Fruit fly (Drosophila melanogaster) whole organism, wandering third instar larva: ENCODE results near the gene sstn.

Experiments used
- Abd-B ChIP-seq: fragments of >200 bp; optimal IDR thresholded peaks from 2 replicates; lab custom pipeline; 2017; ENCODE audit warnings: missing biosample characterization, missing genetic modification characterization
- Dif ChIP-seq: fragments of 200-275, 200-300 bp; sonication (Bioruptor generic); optimal IDR thresholded peaks from 2 replicates; lab custom pipeline; 2018; ENCODE audit warnings: missing biosample characterization, missing genetic modification characterization; ENCODE audit not compliant: partially characterized antibody
- Hnf4 ChIP-seq: fragments of 200-800 bp; sonication (Bioruptor generic); optimal IDR thresholded peaks from 2 replicates; lab custom pipeline; 2016; ENCODE audit warnings: missing biosample characterization, mild to moderate bottlenecking, missing genetic modification characterization
- brk ChIP-seq: fragments of 200-800 bp; sonication (Bioruptor generic); optimal IDR thresholded peaks from 2 replicates; lab custom pipeline; 2016; ENCODE audit warnings: missing biosample characterization, mild to moderate bottlenecking, missing genetic modification characterization
- foxo ChIP-seq, 2 experiments: fragments of 200-800 bp; sonication (Bioruptor generic); optimal IDR thresholded peaks; 2 replicates in 1 of 2; 3 replicates in 1 of 2; lab custom pipeline; 2016 to 2017; ENCODE audit warnings: missing biosample characterization in 2 of 2, missing genetic modification characterization in 2 of 2
- pan ChIP-seq: fragments of >200 bp; optimal IDR thresholded peaks from 2 replicates; lab custom pipeline; 2017

- TF ChIP-seq Dif, result no peak
- no peak for TF ChIP-seq Hnf4 (GFP tag; lab: Kevin White, UChicago)
- no peak for TF ChIP-seq pan (lab: Kevin White, UChicago)
- no peak for TF ChIP-seq foxo (GFP tag; optimal IDR thresholded peaks at IDR 0.05; lab: Kevin White, UChicago)
- TF ChIP-seq Abd-B (GFP tag; lab: Kevin White, UChicago), result no peak
- TF ChIP-seq brk, result no peak
Measured at dm6 chr3L:15140268-15140957, 45.9 kb upstream of the sstn start.
